Fruit fly (Drosophila melanogaster): ENCODE data around the gene CG11899.

The CG11899 gene

dm6 chr3R:29219948-29220347 lies 19.7 kb downstream of the CG11899 start, which contains the start of gene eEF1gamma (continued):
- peak; percentile 90 for TF ChIP-seq trh (GFP tag; optimal IDR thresholded peaks at IDR 0.05)
- no peak for TF ChIP-seq Dip2 (GFP tag; IDR thresholded peaks at IDR 0.05)
- peak; percentile 95 for TF ChIP-seq CG6854 (GFP tag; optimal IDR thresholded peaks at IDR 0.05)
- peak; percentile 98 for TF ChIP-seq HHEX (GFP tag; optimal IDR thresholded peaks at IDR 0.05)
- peak; percentile 79 for TF ChIP-seq tap (tag; optimal IDR thresholded peaks at IDR 0.05)
- peak; percentile 71 for TF ChIP-seq CG7745 (tag; optimal IDR thresholded peaks at IDR 0.05)
- TF ChIP-seq CrebB (tag; optimal IDR thresholded peaks at IDR 0.05): peak; percentile 96
- peak; percentile 82 for TF ChIP-seq ERR (GFP tag; optimal IDR thresholded peaks at IDR 0.05)
- peak; percentile 96 for TF ChIP-seq Awh (GFP tag; IDR thresholded peaks at IDR 0.05)
- TF ChIP-seq CoRest (tag; optimal IDR thresholded peaks at IDR 0.05): peak; percentile 89
- peak; percentile 91 for TF ChIP-seq dmrt11E (tag; optimal IDR thresholded peaks at IDR 0.05)
- TF ChIP-seq al (GFP tag; IDR thresholded peaks at IDR 0.05): peak; percentile 91
- TF ChIP-seq abd-A (tag; optimal IDR thresholded peaks at IDR 0.05): no peak
- TF ChIP-seq CG17612 (GFP tag; IDR thresholded peaks at IDR 0.05): peak; percentile 89
- peak; percentile 83 for TF ChIP-seq Nf-YB (GFP tag; optimal IDR thresholded peaks at IDR 0.05)
- TF ChIP-seq br (optimal IDR thresholded peaks at IDR 0.05): no peak
- peak; percentile 98 for TF ChIP-seq CG11456 (GFP tag; IDR thresholded peaks at IDR 0.05)
- peak; percentile 98 for TF ChIP-seq CG12659 (GFP tag; optimal IDR thresholded peaks at IDR 0.05)
- TF ChIP-seq dmrt99B (tag; optimal IDR thresholded peaks at IDR 0.05): peak; percentile 89
- TF ChIP-seq CG4360 (GFP tag; IDR thresholded peaks at IDR 0.05): peak; percentile 72
- peak; percentile 90 for TF ChIP-seq oc (tag; optimal IDR thresholded peaks at IDR 0.05)
- peak; percentile 78 for TF ChIP-seq bigmax (GFP tag; optimal IDR thresholded peaks at IDR 0.05)
- peak; percentile 96 for TF ChIP-seq CG6791 (GFP tag; IDR thresholded peaks at IDR 0.05; ENCODE audit: partially characterized antibody)
- TF ChIP-seq ato (GFP tag; IDR thresholded peaks at IDR 0.05; ENCODE audit: partially characterized antibody): peak; percentile 89
- TF ChIP-seq CG17359 (tag; optimal IDR thresholded peaks at IDR 0.05): peak; percentile 92
- TF ChIP-seq E2f1 (GFP tag; IDR thresholded peaks at IDR 0.05): peak; percentile 94
- TF ChIP-seq CG1603 (tag; optimal IDR thresholded peaks at IDR 0.05): peak; percentile 95
- peak; percentile 90 for TF ChIP-seq ara (GFP tag; IDR thresholded peaks at IDR 0.05)
- peak; percentile 85 for TF ChIP-seq Hr3 (GFP tag; optimal IDR thresholded peaks at IDR 0.05)
- TF ChIP-seq CG31388 (GFP tag; optimal IDR thresholded peaks at IDR 0.05): peak; percentile 60
- peak; percentile 90; the same call in 1 of the 2 replicates for TF ChIP-seq ham (GFP tag; IDR thresholded peaks at IDR 0.05)
- TF ChIP-seq gsb (GFP tag; IDR thresholded peaks at IDR 0.05): peak; percentile 94
- TF ChIP-seq CG4328 (GFP tag; optimal IDR thresholded peaks at IDR 0.05): peak; percentile 97
- peak; percentile 91 for TF ChIP-seq da (GFP tag; optimal IDR thresholded peaks at IDR 0.05)
- TF ChIP-seq CG10209 (GFP tag; optimal IDR thresholded peaks at IDR 0.05): peak; percentile 96
- TF ChIP-seq CG6272 (GFP tag; IDR thresholded peaks at IDR 0.05): peak; percentile 91
- peak; percentile 90 for TF ChIP-seq trem (tag; optimal IDR thresholded peaks at IDR 0.05)
- TF ChIP-seq bab2 (GFP tag; optimal IDR thresholded peaks at IDR 0.05): peak; percentile 85
- peak; percentile 96 for TF ChIP-seq Max (GFP tag; optimal IDR thresholded peaks at IDR 0.05)
- TF ChIP-seq zen2 (GFP tag; IDR thresholded peaks at IDR 0.05; ENCODE audit: partially characterized antibody): peak; percentile 88
- TF ChIP-seq CG13424 (tag; optimal IDR thresholded peaks at IDR 0.05): peak; percentile 83
- TF ChIP-seq CG12219 (GFP tag; optimal IDR thresholded peaks at IDR 0.05): peak; percentile 94
- TF ChIP-seq CG8281 (tag; optimal IDR thresholded peaks at IDR 0.05): peak; percentile 86
- peak; percentile 91 for TF ChIP-seq Oaz (GFP tag; IDR thresholded peaks at IDR 0.05)
- peak; percentile 81 for TF ChIP-seq Neu2 (GFP tag; optimal IDR thresholded peaks at IDR 0.05; ENCODE audit: borderline replicate concordance)
- TF ChIP-seq BEAF-32 (GFP tag; optimal IDR thresholded peaks at IDR 0.05): peak; percentile 92
- TF ChIP-seq seq (GFP tag; IDR thresholded peaks at IDR 0.05): peak; percentile 92
- peak; percentile 93 for TF ChIP-seq fd102C (GFP tag; optimal IDR thresholded peaks at IDR 0.05)
- peak; percentile 96 for TF ChIP-seq Asciz (GFP tag; optimal IDR thresholded peaks at IDR 0.05)
- peak; percentile 96 for TF ChIP-seq onecut (GFP tag; IDR thresholded peaks at IDR 0.05)

Measured in whole organism, embryonic.